Fruit fly (Drosophila melanogaster) whole organism, embryonic: ENCODE results near the gene Ccdc114.

Experiments used
- Ada2b ChIP-seq: fragments of 200-800 bp; sonication (Bioruptor generic); IDR thresholded peaks from 2 replicates; pipeline ENCODE4 v1.3.6; 2022; ENCODE audit warnings: missing biosample characterization, missing genetic modification characterization
- BEAF-32 ChIP-seq: fragments of 200-800 bp; sonication (Bioruptor generic); optimal IDR thresholded peaks from 3 replicates; lab custom pipeline; 2017; ENCODE audit warnings: missing biosample characterization, missing genetic modification characterization, mild to moderate bottlenecking, moderate library complexity, missing genetic modification reagents
- CG10959 ChIP-seq: fragments of 200-800 bp; sonication (Bioruptor generic); IDR thresholded peaks from 2 replicates; pipeline ENCODE4 v1.3.6; 2022; ENCODE audit warnings: missing biosample characterization, missing genetic modification characterization
- CG12104 ChIP-seq: fragments of 200-800 bp; sonication (Bioruptor generic); optimal IDR thresholded peaks from 3 replicates; lab custom pipeline; 2016; ENCODE audit warnings: missing biosample characterization, missing genetic modification characterization
- CG13894 ChIP-seq: fragments of 200-800 bp; sonication (Bioruptor generic); optimal IDR thresholded peaks from 3 replicates; lab custom pipeline; 2018; ENCODE audit warnings: missing biosample characterization, mild to moderate bottlenecking, missing genetic modification characterization, moderate library complexity
- CG14860 ChIP-seq: fragments of 200-800 bp; sonication (Bioruptor generic); IDR thresholded peaks from 3 replicates; pipeline ENCODE4 v1.3.6; 2022; ENCODE audit warnings: missing biosample characterization, missing genetic modification characterization; ENCODE audit not compliant: partially characterized antibody
- CG15696 ChIP-seq: fragments of 200-800 bp; sonication (Bioruptor generic); optimal IDR thresholded peaks from 2 replicates; lab custom pipeline; 2019; ENCODE audit warnings: missing biosample characterization, mild to moderate bottlenecking, missing genetic modification characterization, moderate library complexity
- CG16813 ChIP-seq: fragments of 200-800 bp; sonication (Bioruptor generic); IDR thresholded peaks from 3 replicates; pipeline ENCODE4 v1.3.6; 2022; ENCODE audit warnings: missing biosample characterization, missing genetic modification characterization; ENCODE audit not compliant: partially characterized antibody
- CG17612 ChIP-seq: fragments of 200-800 bp; sonication (Bioruptor generic); IDR thresholded peaks from 2 replicates; pipeline ENCODE4 v1.3.6; 2022; ENCODE audit warnings: missing biosample characterization, missing genetic modification characterization
- CG18599 ChIP-seq: fragments of 200-800 bp; sonication (Bioruptor generic); optimal IDR thresholded peaks from 3 replicates; lab custom pipeline; 2017; ENCODE audit warnings: missing biosample characterization, missing genetic modification characterization, mild to moderate bottlenecking, moderate library complexity, missing genetic modification reagents
- CG31365 ChIP-seq: fragments of 200-800 bp; sonication (Bioruptor generic); optimal IDR thresholded peaks from 2 replicates; lab custom pipeline; 2018; ENCODE audit warnings: missing biosample characterization, mild to moderate bottlenecking, missing genetic modification characterization
- CG3163 ChIP-seq: fragments of 200-800 bp; sonication (Bioruptor generic); optimal IDR thresholded peaks from 3 replicates; lab custom pipeline; 2016; ENCODE audit warnings: missing biosample characterization, missing genetic modification characterization
- CG32767 ChIP-seq: fragments of 200-800 bp; sonication (Bioruptor generic); IDR thresholded peaks from 2 replicates; pipeline ENCODE4 v1.3.6; 2022; ENCODE audit warnings: missing biosample characterization, missing genetic modification characterization
- CG42726 ChIP-seq: fragments of 200-800 bp; sonication (Bioruptor generic); IDR thresholded peaks from 2 replicates; pipeline ENCODE4 v1.3.6; 2022; ENCODE audit warnings: missing biosample characterization, missing genetic modification characterization; ENCODE audit not compliant: partially characterized antibody
- CG5245 ChIP-seq: fragments of 200-800 bp; sonication (Bioruptor generic); optimal IDR thresholded peaks from 3 replicates; lab custom pipeline; 2016; ENCODE audit warnings: missing biosample characterization, missing genetic modification characterization
- CG9215 ChIP-seq: fragments of 200-800 bp; sonication (Bioruptor generic); IDR thresholded peaks from 2 replicates; pipeline ENCODE4 v1.3.6; 2022; ENCODE audit warnings: missing biosample characterization, missing genetic modification characterization
- Dad ChIP-seq: fragments of 200-800 bp; sonication (Bioruptor generic); optimal IDR thresholded peaks from 3 replicates; lab custom pipeline; 2016; ENCODE audit warnings: missing biosample characterization, missing genetic modification characterization
- Dek ChIP-seq: fragments of 200-800 bp; sonication (Bioruptor generic); optimal IDR thresholded peaks from 3 replicates; lab custom pipeline; 2019; ENCODE audit warnings: missing biosample characterization, mild to moderate bottlenecking, missing genetic modification characterization, moderate library complexity
- Dp ChIP-seq: fragments of 200-800 bp; sonication (Bioruptor generic); optimal IDR thresholded peaks from 2 replicates; lab custom pipeline; 2018; ENCODE audit warnings: missing biosample characterization, mild to moderate bottlenecking, missing genetic modification characterization, moderate library complexity
- E2f2 ChIP-seq: fragments of 200-800 bp; sonication (Bioruptor generic); IDR thresholded peaks from 2 replicates; pipeline ENCODE4 v1.3.6; 2022; ENCODE audit warnings: missing biosample characterization, missing genetic modification characterization
- Fer1 ChIP-seq: fragments of 200-800 bp; sonication (Bioruptor generic); optimal IDR thresholded peaks from 2 replicates; lab custom pipeline; 2017; ENCODE audit warnings: missing biosample characterization, mild to moderate bottlenecking, missing genetic modification characterization
- MTF-1 ChIP-seq: fragments of 200-800 bp; sonication (Bioruptor generic); optimal IDR thresholded peaks from 2 replicates; lab custom pipeline; 2018; ENCODE audit warnings: missing biosample characterization, mild to moderate bottlenecking, missing genetic modification characterization, borderline replicate concordance
- Med ChIP-seq: fragments of 200-800 bp; sonication (Bioruptor generic); peaks from one replicate; lab custom pipeline; 2016; ENCODE audit warnings: missing biosample characterization, missing genetic modification characterization, mild to moderate bottlenecking, inconsistent platforms, moderate library complexity
- Mes4 ChIP-seq: fragments of 200-800 bp; sonication (Bioruptor generic); optimal IDR thresholded peaks from 2 replicates; lab custom pipeline; 2016; ENCODE audit warnings: missing biosample characterization, missing genetic modification characterization
- Poxn ChIP-seq: fragments of 200-800 bp; sonication (Bioruptor generic); IDR thresholded peaks from 2 replicates; pipeline ENCODE4 v1.3.6; 2022; ENCODE audit warnings: missing biosample characterization, missing genetic modification characterization
- Sin3A ChIP-seq: fragments of >200 bp; optimal IDR thresholded peaks from 2 replicates; lab custom pipeline; 2018
- Sox102F ChIP-seq: fragments of 200-800 bp; sonication (Bioruptor generic); optimal IDR thresholded peaks from 2 replicates; lab custom pipeline; 2018; ENCODE audit warnings: missing biosample characterization, mild to moderate bottlenecking, missing genetic modification characterization, moderate library complexity
- Spps ChIP-seq: fragments of 200-800 bp; sonication (Bioruptor generic); optimal IDR thresholded peaks from 2 replicates; lab custom pipeline; 2018; ENCODE audit warnings: missing biosample characterization, mild to moderate bottlenecking, missing genetic modification characterization
- Sry-δ ChIP-seq: fragments of 200-800 bp; sonication (Bioruptor generic); optimal IDR thresholded peaks from 2 replicates; lab custom pipeline; 2016; ENCODE audit warnings: missing biosample characterization, missing genetic modification characterization
- YL-1 ChIP-seq: fragments of 200-800 bp; sonication (Bioruptor generic); optimal IDR thresholded peaks from 3 replicates; lab custom pipeline; 2017; ENCODE audit warnings: missing biosample characterization, mild to moderate bottlenecking, missing genetic modification characterization
- aop ChIP-seq: fragments of 200-800 bp; sonication (Bioruptor generic); IDR thresholded peaks from 2 replicates; pipeline ENCODE4 v1.3.6; 2022; ENCODE audit warnings: missing biosample characterization, missing genetic modification characterization
- ase ChIP-seq: fragments of 200-800 bp; sonication (Bioruptor generic); IDR thresholded peaks from 3 replicates; pipeline ENCODE4 v1.3.6; 2022; ENCODE audit warnings: missing biosample characterization, missing genetic modification characterization
- bbx ChIP-seq: fragments of 200-800 bp; sonication (Bioruptor generic); IDR thresholded peaks from 2 replicates; pipeline ENCODE4 v1.3.6; 2022; ENCODE audit warnings: missing biosample characterization, missing genetic modification characterization; ENCODE audit not compliant: partially characterized antibody
- bigmax ChIP-seq: fragments of 200-800 bp; sonication (Bioruptor generic); optimal IDR thresholded peaks from 2 replicates; lab custom pipeline; 2018; ENCODE audit warnings: missing biosample characterization, mild to moderate bottlenecking, missing genetic modification characterization
- chif ChIP-seq, 2 experiments: fragments of 200-800 bp; sonication (Bioruptor generic); optimal IDR thresholded peaks; 3 replicates each; lab custom pipeline; 2016; ENCODE audit warnings: missing biosample characterization in 2 of 2, missing genetic modification characterization in 2 of 2
- en ChIP-seq: fragments of 200-800 bp; sonication (Bioruptor generic); optimal IDR thresholded peaks from 2 replicates; lab custom pipeline; 2016; ENCODE audit warnings: missing biosample characterization, missing genetic modification characterization
- eyg ChIP-seq: fragments of 200-800 bp; sonication (Bioruptor generic); optimal IDR thresholded peaks from 3 replicates; lab custom pipeline; 2016; ENCODE audit warnings: missing biosample characterization, missing genetic modification characterization
- hbn ChIP-seq: fragments of 200-800 bp; sonication (Bioruptor generic); IDR thresholded peaks from 2 replicates; pipeline ENCODE4 v1.3.6; 2022; ENCODE audit warnings: missing biosample characterization, missing genetic modification characterization; ENCODE audit not compliant: partially characterized antibody
- jing ChIP-seq: fragments of 200-800 bp; sonication (Bioruptor generic); optimal IDR thresholded peaks from 2 replicates; lab custom pipeline; 2018; ENCODE audit warnings: missing biosample characterization, mild to moderate bottlenecking, missing genetic modification characterization
- mld ChIP-seq: fragments of 200-800 bp; sonication (Bioruptor generic); IDR thresholded peaks from 3 replicates; pipeline ENCODE4 v1.3.6; 2022; ENCODE audit warnings: missing biosample characterization, missing genetic modification characterization; ENCODE audit not compliant: partially characterized antibody
- nerfin-2 ChIP-seq: fragments of 200-800 bp; sonication (Bioruptor generic); IDR thresholded peaks from 2 replicates; pipeline ENCODE4 v1.3.6; 2022; ENCODE audit warnings: missing biosample characterization, missing genetic modification characterization; ENCODE audit not compliant: partially characterized antibody
- nom ChIP-seq: fragments of 200-800 bp; sonication (Bioruptor generic); optimal IDR thresholded peaks from 2 replicates; lab custom pipeline; 2017; ENCODE audit warnings: missing biosample characterization, missing genetic modification characterization, mild to moderate bottlenecking, moderate library complexity, missing genetic modification reagents
- pan ChIP-seq, 4 experiments: fragments of >200 bp in 3 of 4; fragments of 200-800 bp in 1 of 4; sonication (Bioruptor generic) in 1 of 4; optimal IDR thresholded peaks in 3 of 4; IDR thresholded peaks in 1 of 4; 2 replicates each; pipeline versions ENCODE4 v1.3.6 to Lab custom; 2017 to 2022; ENCODE audit warnings: missing biosample characterization in 2 of 4, missing genetic modification characterization in 2 of 4, mixed read lengths in 1 of 4
- peb ChIP-seq: fragments of 200-800 bp; sonication (Bioruptor generic); IDR thresholded peaks from 2 replicates; pipeline ENCODE4 v1.3.6; 2022; ENCODE audit warnings: missing biosample characterization, missing genetic modification characterization
- pzg ChIP-seq: fragments of 200-800 bp; sonication (Bioruptor generic); optimal IDR thresholded peaks from 3 replicates; lab custom pipeline; 2018; ENCODE audit warnings: missing biosample characterization, mild to moderate bottlenecking, missing genetic modification characterization, moderate library complexity
- row ChIP-seq: fragments of 200-800 bp; sonication (Bioruptor generic); IDR thresholded peaks from 3 replicates; pipeline ENCODE4 v1.3.6; 2022; ENCODE audit warnings: missing biosample characterization, missing genetic modification characterization
- slbo ChIP-seq: fragments of 200-800 bp; sonication (Bioruptor generic); IDR thresholded peaks from 2 replicates; pipeline ENCODE4 v1.3.6; 2022; ENCODE audit warnings: missing biosample characterization, missing genetic modification characterization
- slp2 ChIP-seq: fragments of 200-800 bp; sonication (Bioruptor generic); optimal IDR thresholded peaks from 2 replicates; lab custom pipeline; 2016; ENCODE audit warnings: missing biosample characterization, missing genetic modification characterization
- sna ChIP-seq: fragments of 200-800 bp; sonication (Bioruptor generic); IDR thresholded peaks from 2 replicates; pipeline ENCODE4 v1.3.6; 2022; ENCODE audit warnings: missing biosample characterization, missing genetic modification characterization; ENCODE audit not compliant: partially characterized antibody
- z ChIP-seq: fragments of 200-800 bp; sonication (Bioruptor generic); IDR thresholded peaks from 3 replicates; pipeline ENCODE4 v1.3.6; 2022; ENCODE audit warnings: missing biosample characterization, missing genetic modification characterization

Ccdc114 gene

DNA sequence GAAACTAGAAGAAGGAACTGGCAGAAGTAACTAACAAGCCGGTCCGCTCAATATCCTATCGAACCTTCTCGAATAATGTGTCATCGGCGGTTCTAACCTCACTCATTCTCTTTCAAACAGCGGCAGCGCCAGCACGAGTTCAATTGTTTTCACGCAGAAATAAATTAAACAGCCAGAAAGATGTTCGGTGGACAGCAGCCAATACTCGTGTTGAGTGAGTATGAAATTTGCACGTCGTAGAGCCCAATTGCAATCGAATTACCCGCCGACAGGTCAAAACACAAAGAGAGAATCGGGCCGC is 23.1 kb upstream of the Ccdc114 start:
- TF ChIP-seq CG9215 (no peak), bbx (GFP tag; lab: Robert Waterston, UW) (peak; percentile 2; the same call in 1 of the 2 replicates), Sox102F (GFP tag; lab: Kevin White, UChicago) (no peak), jing (no peak), CG14860 (GFP tag; lab: Robert Waterston, UW) (no peak; the same call in 2 of the 3 replicates), CG12104 (GFP tag; lab: Kevin White, UChicago) (no peak), row (no peak), CG17612 (GFP tag; lab: Robert Waterston, UW) (no peak), mld (GFP tag; lab: Robert Waterston, UW) (0 out of 3 replicates have a peak, but pooled peaks have one; percentile 12), CG32767 (no peak), aop (GFP tag; lab: Robert Waterston, UW) (no peak), nom (GFP tag; lab: Kevin White, UChicago) (peak; percentile 50), slp2 (GFP tag; lab: Kevin White, UChicago) (no peak), Dek (no peak), eyg (no peak), Med (GFP tag; lab: Kevin White, UChicago) (peak; percentile 43), CG42726 (GFP tag; lab: Robert Waterston, UW) (no peak), CG15696 (tag; lab: Kevin White, UChicago) (no peak), pzg (peak; percentile 1), CG16813 (GFP tag; lab: Robert Waterston, UW) (0 out of 3 replicates have a peak, but pooled peaks have one; percentile 45), CG3163 (GFP tag; lab: Kevin White, UChicago) (peak; percentile 42), Spps (no peak), z (GFP tag; lab: Robert Waterston, UW) (no peak), sna (GFP tag; lab: Robert Waterston, UW) (no peak; the same call in 1 of the 2 replicates), en (no peak), CG5245 (GFP tag; lab: Kevin White, UChicago) (no peak), E2f2 (GFP tag; lab: Robert Waterston, UW) (0 out of 2 replicates have a peak, but pooled peaks have one; percentile 44), pan (optimal IDR thresholded peaks at IDR 0.05; lab: Kevin White, UChicago) (no peak), pan (GFP tag; optimal IDR thresholded peaks at IDR 0.05 in 1 of 2, IDR thresholded peaks at IDR 0.05 in 1 of 2) (no peak), hbn (GFP tag; lab: Robert Waterston, UW) (peak; percentile 43; the same call in 1 of the 2 replicates), chif (GFP tag; optimal IDR thresholded peaks at IDR 0.05; lab: Kevin White, UChicago) (no peak), Ada2b (GFP tag; lab: Robert Waterston, UW) (no peak), peb (GFP tag; lab: Robert Waterston, UW) (no peak), slbo (GFP tag; lab: Robert Waterston, UW) (no peak), CG18599 (no peak), Fer1 (GFP tag; lab: Kevin White, UChicago) (no peak), bigmax (GFP tag; lab: Kevin White, UChicago) (peak; percentile 99), CG13894 (tag; lab: Kevin White, UChicago) (no peak), Sin3A (lab: Kevin White, UChicago) (peak; percentile 53), YL-1 (GFP tag; lab: Kevin White, UChicago) (peak; percentile 87), Mes4 (GFP tag; lab: Kevin White, UChicago) (no peak), CG31365 (no peak), Dad (GFP tag; lab: Kevin White, UChicago) (no peak), CG10959 (GFP tag; lab: Robert Waterston, UW) (no peak), Sry-δ (GFP tag; lab: Kevin White, UChicago) (peak; percentile 36), nerfin-2 (peak; percentile 4; the same call in 1 of the 2 replicates), ase (GFP tag; lab: Robert Waterston, UW) (no peak), Poxn (GFP tag; lab: Robert Waterston, UW) (no peak), MTF-1 (GFP tag; lab: Kevin White, UChicago) (no peak), BEAF-32 (GFP tag; lab: Kevin White, UChicago) (peak; percentile 51), Dp (peak; percentile 39)
